Worm (Caenorhabditis elegans) whole organism, L1 larva: ENCODE results near the gene E02H1.6.

ENCODE experiments used
- ama-1 ChIP-seq: fragments of 150-350 bp; optimal IDR thresholded peaks from 2 replicates; lab custom pipeline; 2014
- grh-1 ChIP-seq: fragments of 200-800 bp; sonication (Bioruptor generic); IDR thresholded peaks from 2 replicates; pipeline ENCODE4 v1.3.6; 2022; ENCODE audit warnings: missing genetic modification reagents, missing genetic modification characterization, missing compliant biosample characterization
- hlh-4 ChIP-seq: sonication (generic microtip); optimal IDR thresholded peaks from 2 replicates; lab custom pipeline; 2016; ENCODE audit warnings: mild to moderate bottlenecking, missing genetic modification characterization, missing compliant biosample characterization
- skn-1 ChIP-seq: fragments of 150-350 bp; optimal IDR thresholded peaks from 2 replicates; lab custom pipeline; 2014; ENCODE audit warnings: missing biosample characterization, missing genetic modification characterization
- swsn-7 ChIP-seq: sonication (generic microtip); optimal IDR thresholded peaks from 2 replicates; lab custom pipeline; 2016; ENCODE audit warnings: missing genetic modification characterization, missing compliant biosample characterization

DNA sequence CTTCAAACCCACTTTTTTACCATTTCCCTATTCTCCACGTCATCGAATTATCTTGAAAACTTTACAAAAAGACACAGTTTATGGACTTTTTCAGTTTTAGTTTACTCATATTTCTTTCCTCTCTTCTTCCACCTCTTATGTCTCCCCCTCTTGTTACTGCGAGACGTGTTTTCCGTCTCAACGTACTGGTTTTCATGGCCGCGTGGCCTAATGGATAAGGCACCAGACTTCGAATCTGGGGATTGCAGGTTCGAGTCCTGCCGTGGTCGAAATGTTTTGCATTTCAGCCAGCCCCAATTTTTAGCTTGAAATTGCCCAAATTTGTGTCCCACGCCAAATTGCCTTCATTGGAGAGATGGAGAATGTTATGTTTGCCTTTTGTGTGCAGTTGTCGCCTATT is 30.5 kb upstream of the E02H1.6 start:
- TF ChIP-seq hlh-4 (tag; lab: Kevin White, UChicago) (no peak), skn-1 (tag; lab: Kevin White, UChicago) (no peak), ama-1 (lab: Kevin White, UChicago) (no peak), grh-1 (GFP tag; lab: Robert Waterston, UW) (no peak), swsn-7 (tag; lab: Kevin White, UChicago) (peak; percentile 26)
